Fruit fly (Drosophila melanogaster): Measurements from ENCODE around the gene vap.
A peak's percentile ranks its signal among the peaks of the same experiment; 100 is the strongest.

vap gene

DNA sequence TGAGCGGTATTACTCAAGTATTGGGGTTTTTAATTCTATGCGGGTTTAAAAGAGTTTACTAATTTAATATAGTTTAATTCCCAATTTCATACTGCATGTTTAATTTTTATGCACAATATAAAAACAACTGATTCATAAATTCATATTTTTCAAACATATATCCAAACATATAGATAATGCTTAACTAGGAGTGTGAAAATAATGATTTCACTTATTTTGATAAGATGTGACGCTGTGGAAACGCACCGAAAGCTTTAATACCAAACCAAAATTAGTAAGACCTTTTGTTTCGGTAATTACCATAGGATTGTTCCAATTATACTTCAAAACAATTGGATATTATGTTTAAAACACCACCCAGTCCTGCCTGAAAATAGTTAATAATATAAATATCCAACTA lies 22.1 kb downstream of the vap start, which contains the start of gene Slc25A46a (continued):
- no peak for TF ChIP-seq CG32772 (GFP tag; IDR thresholded peaks at IDR 0.05)
- no peak for TF ChIP-seq CG1529 (GFP tag; optimal IDR thresholded peaks at IDR 0.05)
- no peak for TF ChIP-seq maf-S (GFP tag; optimal IDR thresholded peaks at IDR 0.05)
- peak; percentile 32 for TF ChIP-seq CG14710 (tag; optimal IDR thresholded peaks at IDR 0.05)
- no peak for TF ChIP-seq Dip3 (GFP tag; optimal IDR thresholded peaks at IDR 0.05)
- no peak for TF ChIP-seq CG10366 (GFP tag; IDR thresholded peaks at IDR 0.05)
- TF ChIP-seq crol (GFP tag; IDR thresholded peaks at IDR 0.05): no peak
- no peak for TF ChIP-seq CG1647 (GFP tag; optimal IDR thresholded peaks at IDR 0.05)
- no peak for TF ChIP-seq tin (GFP tag; optimal IDR thresholded peaks at IDR 0.05)
- no peak for TF ChIP-seq CG9215 (GFP tag; IDR thresholded peaks at IDR 0.05)
- no peak for TF ChIP-seq wdn (GFP tag; IDR thresholded peaks at IDR 0.05)
- no peak for TF ChIP-seq CkIIα-i1 (GFP tag; IDR thresholded peaks at IDR 0.05)
- no peak for TF ChIP-seq insv (GFP tag; optimal IDR thresholded peaks at IDR 0.05)
- no peak for TF ChIP-seq pnt (GFP tag; optimal IDR thresholded peaks at IDR 0.05)
- no peak for TF ChIP-seq CG43689 (GFP tag; IDR thresholded peaks at IDR 0.05)
- no peak for TF ChIP-seq Mad (GFP tag; optimal IDR thresholded peaks at IDR 0.05)
- TF ChIP-seq D19B (GFP tag; optimal IDR thresholded peaks at IDR 0.05): no peak
- peak; percentile 26 for TF ChIP-seq CG12659 (GFP tag; optimal IDR thresholded peaks at IDR 0.05)
- TF ChIP-seq CG8388 (GFP tag; optimal IDR thresholded peaks at IDR 0.05): peak; percentile 4
- no peak for TF ChIP-seq CG17912 (GFP tag; optimal IDR thresholded peaks at IDR 0.05)
- no peak for TF ChIP-seq Taf1 (GFP tag; IDR thresholded peaks at IDR 0.05)
- TF ChIP-seq zfh1 (GFP tag; IDR thresholded peaks at IDR 0.05): no peak
- peak; percentile 72 for TF ChIP-seq CG17802 (tag; optimal IDR thresholded peaks at IDR 0.05)
- TF ChIP-seq CG2199 (GFP tag; IDR thresholded peaks at IDR 0.05): no peak
- no peak for TF ChIP-seq CG3838 (GFP tag; optimal IDR thresholded peaks at IDR 0.05)
- TF ChIP-seq CG3281 (GFP tag; optimal IDR thresholded peaks at IDR 0.05): no peak
- TF ChIP-seq Atf-2 (GFP tag; optimal IDR thresholded peaks at IDR 0.05): no peak
- TF ChIP-seq CG4360 (GFP tag; IDR thresholded peaks at IDR 0.05): no peak
- TF ChIP-seq CG13424 (tag; optimal IDR thresholded peaks at IDR 0.05): no peak
- TF ChIP-seq CG34422 (GFP tag; IDR thresholded peaks at IDR 0.05): no peak
- TF ChIP-seq vnd (GFP tag; IDR thresholded peaks at IDR 0.05; ENCODE audit: partially characterized antibody): no peak
- no peak for TF ChIP-seq CG13894 (tag; optimal IDR thresholded peaks at IDR 0.05)
- TF ChIP-seq CG14014 (GFP tag; IDR thresholded peaks at IDR 0.05): no peak
- TF ChIP-seq CG4404 (GFP tag; IDR thresholded peaks at IDR 0.05): no peak
- TF ChIP-seq HHEX (GFP tag; optimal IDR thresholded peaks at IDR 0.05): no peak
- no peak for TF ChIP-seq Camta (GFP tag; optimal IDR thresholded peaks at IDR 0.05)
- no peak for TF ChIP-seq Six4 (GFP tag; optimal IDR thresholded peaks at IDR 0.05)
- TF ChIP-seq Ravus (GFP tag; IDR thresholded peaks at IDR 0.05): no peak
- TF ChIP-seq wek (GFP tag; optimal IDR thresholded peaks at IDR 0.05): no peak
- TF ChIP-seq CG11085 (GFP tag; IDR thresholded peaks at IDR 0.05): no peak
- no peak for TF ChIP-seq stc (GFP tag; IDR thresholded peaks at IDR 0.05)
- TF ChIP-seq dati (GFP tag; IDR thresholded peaks at IDR 0.05): no peak
- no peak for TF ChIP-seq emc (GFP tag; optimal IDR thresholded peaks at IDR 0.05)
- TF ChIP-seq hkb (optimal IDR thresholded peaks at IDR 0.05): no peak
- TF ChIP-seq hkb (GFP tag; IDR thresholded peaks at IDR 0.05): no peak
- TF ChIP-seq Oaz (GFP tag; IDR thresholded peaks at IDR 0.05): no peak
- TF ChIP-seq dimm (GFP tag; IDR thresholded peaks at IDR 0.05): no peak
- TF ChIP-seq tgo (GFP tag; IDR thresholded peaks at IDR 0.05): no peak
- TF ChIP-seq sens (GFP tag): peak; percentile 47
- TF ChIP-seq psq (GFP tag; optimal IDR thresholded peaks at IDR 0.05): no peak
- no peak for TF ChIP-seq lmd (GFP tag; IDR thresholded peaks at IDR 0.05)
- no peak for TF ChIP-seq CG3407 (GFP tag; optimal IDR thresholded peaks at IDR 0.05)
- no peak for TF ChIP-seq Fer2 (tag; optimal IDR thresholded peaks at IDR 0.05)
- no peak for TF ChIP-seq abd-A (tag; optimal IDR thresholded peaks at IDR 0.05)

Data from whole organism, embryonic.